Worm (Caenorhabditis elegans) whole organism, L1 larva: ENCODE results near the gene clc-4.

ENCODE experiments used
- C04F5.9 ChIP-seq: sonication (generic microtip); optimal IDR thresholded peaks from 2 replicates; lab custom pipeline; 2016; ENCODE audit warnings: missing genetic modification characterization, missing compliant biosample characterization
- C16A3.4 ChIP-seq: fragments of 150-350 bp; optimal IDR thresholded peaks from 2 replicates; lab custom pipeline; 2014; ENCODE audit warnings: missing biosample characterization, missing genetic modification characterization
- aly-2 ChIP-seq: fragments of 150-350 bp; optimal IDR thresholded peaks from 2 replicates; lab custom pipeline; 2014; ENCODE audit warnings: missing biosample characterization, missing genetic modification characterization
- ama-1 ChIP-seq: fragments of 150-350 bp; optimal IDR thresholded peaks from 2 replicates; lab custom pipeline; 2014
- ceh-8 ChIP-seq: fragments of 200-800 bp; sonication (Bioruptor generic); optimal IDR thresholded peaks from 2 replicates; lab custom pipeline; 2018; ENCODE audit warnings: mild to moderate bottlenecking, missing genetic modification characterization, moderate library complexity, missing compliant biosample characterization
- ceh-82 ChIP-seq, 3 experiments: fragments of 150-350 bp in 1 of 3; sonication (generic microtip) in 2 of 3; optimal IDR thresholded peaks; 2 replicates each; lab custom pipeline; 2014 to 2017; ENCODE audit warnings: missing biosample characterization in 3 of 3, missing genetic modification characterization in 3 of 3
- efl-3 ChIP-seq: fragments of 200-800 bp; sonication (Bioruptor generic); optimal IDR thresholded peaks from 2 replicates; lab custom pipeline; 2018; ENCODE audit warnings: mild to moderate bottlenecking, missing genetic modification characterization, missing compliant biosample characterization
- egl-13 ChIP-seq: sonication (generic microtip); optimal IDR thresholded peaks from 2 replicates; lab custom pipeline; 2016; ENCODE audit warnings: missing genotype, missing genetic modification reagents, missing genetic modification characterization, missing compliant biosample characterization
- elt-2 ChIP-seq: sonication (generic microtip); optimal IDR thresholded peaks from 2 replicates; lab custom pipeline; 2016; ENCODE audit warnings: missing genetic modification characterization, mild to moderate bottlenecking, inconsistent platforms, missing compliant biosample characterization, missing genetic modification reagents
- elt-3 ChIP-seq, 6 experiments: fragments of 150-350 bp in 1 of 6; sonication (generic microtip); optimal IDR thresholded peaks; 2 replicates each; lab custom pipeline; 2017 to 2018; ENCODE audit warnings: missing biosample characterization in 6 of 6, missing genetic modification characterization in 6 of 6, inconsistent platforms in 1 of 6
- fkh-10 ChIP-seq: sonication (generic microtip); optimal IDR thresholded peaks from 2 replicates; lab custom pipeline; 2017; ENCODE audit warnings: missing biosample characterization, missing genetic modification reagents, missing genetic modification characterization
- fkh-4 ChIP-seq: sonication (generic microtip); optimal IDR thresholded peaks from 2 replicates; lab custom pipeline; 2016; ENCODE audit warnings: missing compliant biosample characterization, missing genetic modification characterization, borderline replicate concordance
- hlh-4 ChIP-seq: sonication (generic microtip); optimal IDR thresholded peaks from 2 replicates; lab custom pipeline; 2016; ENCODE audit warnings: mild to moderate bottlenecking, missing genetic modification characterization, missing compliant biosample characterization
- hpl-2 ChIP-seq: fragments of 150-350 bp; optimal IDR thresholded peaks from 2 replicates; lab custom pipeline; 2014; ENCODE audit warnings: missing biosample characterization, missing genetic modification reagents, missing genetic modification characterization
- jun-1 ChIP-seq: fragments of 150-350 bp; optimal IDR thresholded peaks from 2 replicates; lab custom pipeline; 2014; ENCODE audit warnings: missing biosample characterization, missing genetic modification reagents, missing genetic modification characterization
- lin-14 ChIP-seq: fragments of 200-800 bp; sonication (Bioruptor generic); optimal IDR thresholded peaks from 2 replicates; lab custom pipeline; 2018; ENCODE audit warnings: mild to moderate bottlenecking, missing genetic modification characterization, moderate library complexity, missing compliant biosample characterization
- lin-35 ChIP-seq, 2 experiments: fragments of 150-350 bp; optimal IDR thresholded peaks; 2 replicates each; lab custom pipeline; 2014; ENCODE audit warnings: missing biosample characterization in 2 of 2, missing genetic modification characterization in 2 of 2, missing genetic modification reagents in 2 of 2
- lin-39 ChIP-seq: fragments of 150-350 bp; optimal IDR thresholded peaks from 2 replicates; lab custom pipeline; 2014; ENCODE audit warnings: missing biosample characterization, missing genetic modification reagents, missing genetic modification characterization
- lir-3 ChIP-seq: sonication (generic microtip); optimal IDR thresholded peaks from 2 replicates; lab custom pipeline; 2016; ENCODE audit warnings: mild to moderate bottlenecking, missing genetic modification characterization, moderate library complexity, missing compliant biosample characterization; ENCODE audit not compliant: poor library complexity
- mab-9 ChIP-seq: fragments of 200-800 bp; sonication (Bioruptor generic); IDR thresholded peaks from 2 replicates; pipeline ENCODE4 v1.3.6; 2022; ENCODE audit warnings: missing genetic modification reagents, missing genetic modification characterization, missing compliant biosample characterization
- mdl-1 ChIP-seq, 2 experiments: fragments of 150-350 bp; optimal IDR thresholded peaks; 2 replicates each; lab custom pipeline; 2014 to 2017; ENCODE audit warnings: missing biosample characterization in 2 of 2, missing genetic modification characterization in 2 of 2, inconsistent platforms in 1 of 2
- nhr-11 ChIP-seq: fragments of 150-350 bp; optimal IDR thresholded peaks from 2 replicates; lab custom pipeline; 2014; ENCODE audit warnings: missing biosample characterization, missing genetic modification characterization
- nhr-12 ChIP-seq: sonication (generic microtip); optimal IDR thresholded peaks from 2 replicates; lab custom pipeline; 2017; ENCODE audit warnings: missing biosample characterization, missing genetic modification characterization
- nhr-19 ChIP-seq: fragments of 200-800 bp; sonication (Bioruptor generic); conservative IDR thresholded peaks from 2 replicates; pipeline ENCODE4 v1.3.6; 2022; ENCODE audit warnings: missing genetic modification characterization, missing compliant biosample characterization
- nhr-20 ChIP-seq: sonication (generic microtip); optimal IDR thresholded peaks from 2 replicates; lab custom pipeline; 2016; ENCODE audit warnings: mild to moderate bottlenecking, missing genetic modification characterization, missing compliant biosample characterization
- nhr-28 ChIP-seq: fragments of 150-350 bp; optimal IDR thresholded peaks from 2 replicates; lab custom pipeline; 2014; ENCODE audit warnings: missing biosample characterization, missing genetic modification characterization
- nhr-76 ChIP-seq: sonication (generic microtip); optimal IDR thresholded peaks from 2 replicates; lab custom pipeline; 2017; ENCODE audit warnings: missing biosample characterization, missing genetic modification characterization
- nhr-77 ChIP-seq: fragments of 150-350 bp; optimal IDR thresholded peaks from 2 replicates; lab custom pipeline; 2014; ENCODE audit warnings: missing biosample characterization, missing genetic modification characterization
- nhr-85 ChIP-seq: sonication (generic microtip); peaks from one replicate; lab custom pipeline; 2016; ENCODE audit warnings: missing genetic modification characterization, inconsistent platforms, missing compliant biosample characterization
- nhr-90 ChIP-seq: sonication (generic microtip); optimal IDR thresholded peaks from 2 replicates; lab custom pipeline; 2016; ENCODE audit warnings: mild to moderate bottlenecking, missing genetic modification characterization, missing compliant biosample characterization; ENCODE audit not compliant: poor library complexity
- pax-3 ChIP-seq: fragments of 200-800 bp; sonication (Bioruptor generic); optimal IDR thresholded peaks from 2 replicates; lab custom pipeline; 2018; ENCODE audit warnings: mild to moderate bottlenecking, missing genetic modification characterization, moderate library complexity, missing compliant biosample characterization
- pqm-1 ChIP-seq: sonication (generic microtip); optimal IDR thresholded peaks from 3 replicates; lab custom pipeline; 2017; ENCODE audit warnings: missing biosample characterization, missing genetic modification characterization
- snu-23 ChIP-seq: sonication (generic microtip); optimal IDR thresholded peaks from 2 replicates; lab custom pipeline; 2016; ENCODE audit warnings: missing genetic modification characterization, missing compliant biosample characterization
- sptf-1 ChIP-seq: fragments of 150-350 bp; optimal IDR thresholded peaks from 2 replicates; lab custom pipeline; 2014; ENCODE audit warnings: missing biosample characterization, missing genetic modification characterization
- tbx-2 ChIP-seq: sonication (generic microtip); optimal IDR thresholded peaks from 2 replicates; lab custom pipeline; 2016; ENCODE audit warnings: missing genetic modification characterization, missing compliant biosample characterization
- tlp-1 ChIP-seq: fragments of 150-350 bp; optimal IDR thresholded peaks from 2 replicates; lab custom pipeline; 2014; ENCODE audit warnings: missing biosample characterization, missing genetic modification characterization
- unc-62 ChIP-seq: fragments of 150-350 bp; optimal IDR thresholded peaks from 2 replicates; lab custom pipeline; 2014; ENCODE audit warnings: missing biosample characterization, missing genetic modification reagents, missing genetic modification characterization
- unc-98 ChIP-seq: fragments of 200-800 bp; sonication (Bioruptor generic); IDR thresholded peaks from 2 replicates; pipeline ENCODE4 v1.3.6; 2022; ENCODE audit warnings: missing genetic modification characterization, missing compliant biosample characterization
- zag-1 ChIP-seq: fragments of 150-350 bp; optimal IDR thresholded peaks from 2 replicates; lab custom pipeline; 2014; ENCODE audit warnings: missing biosample characterization, missing genetic modification characterization
- zip-4 ChIP-seq: fragments of 200-800 bp; sonication (Bioruptor generic); optimal IDR thresholded peaks from 2 replicates; lab custom pipeline; 2018; ENCODE audit warnings: mild to moderate bottlenecking, missing genetic modification characterization, moderate library complexity, missing compliant biosample characterization
- ztf-4 ChIP-seq: fragments of 150-350 bp; optimal IDR thresholded peaks from 2 replicates; lab custom pipeline; 2014; ENCODE audit warnings: missing biosample characterization, missing genetic modification characterization

The clc-4 gene

DNA sequence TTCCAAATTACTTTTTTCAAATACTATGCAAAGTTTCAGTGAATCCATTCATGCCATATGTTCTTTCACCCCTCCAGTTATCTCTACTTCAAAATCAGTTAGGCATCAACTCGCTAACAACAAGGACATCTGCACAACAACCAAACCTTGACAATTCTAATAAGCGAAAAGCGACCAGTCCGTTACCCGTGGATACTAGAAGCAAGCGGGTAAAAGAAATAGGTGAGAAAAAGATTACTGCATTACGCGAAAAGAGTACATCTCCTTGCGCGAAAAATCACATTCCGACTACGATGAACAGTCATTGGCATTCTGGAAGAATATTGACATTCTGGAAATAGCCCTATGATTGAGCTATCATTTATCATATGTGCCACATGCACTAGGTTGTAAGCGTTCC lies 27.5 kb downstream of the clc-4 start (continued):
- TF ChIP-seq nhr-28 (tag; lab: Kevin White, UChicago): no peak
- no peak for TF ChIP-seq pqm-1
- TF ChIP-seq snu-23 (GFP tag; lab: Kevin White, UChicago): peak; percentile 24
- no peak for TF ChIP-seq nhr-77 (tag; lab: Kevin White, UChicago)
- TF ChIP-seq aly-2 (tag; lab: Kevin White, UChicago): no peak
- TF ChIP-seq nhr-76 (tag; lab: Kevin White, UChicago): no peak
- peak; percentile 39 for TF ChIP-seq C16A3.4
- TF ChIP-seq efl-3 (GFP tag; lab: Kevin White, UChicago): no peak
- TF ChIP-seq egl-13 (tag; lab: Kevin White, UChicago): no peak
- no peak for TF ChIP-seq lin-39 (tag; lab: Kevin White, UChicago)
- no peak for TF ChIP-seq hpl-2 (GFP tag; lab: Kevin White, UChicago)
- peak; percentile 2 for TF ChIP-seq nhr-85
- no peak for TF ChIP-seq nhr-12
- no peak for TF ChIP-seq hlh-4 (tag; lab: Kevin White, UChicago)
- TF ChIP-seq tbx-2 (tag; lab: Kevin White, UChicago): no peak
- no peak for TF ChIP-seq elt-2
- no peak for TF ChIP-seq ztf-4
- no peak for TF ChIP-seq fkh-4 (tag; lab: Kevin White, UChicago)
- peak; percentile 45 for TF ChIP-seq jun-1 (tag; lab: Kevin White, UChicago)
- no peak for TF ChIP-seq unc-62
- TF ChIP-seq C04F5.9 (tag; lab: Kevin White, UChicago): no peak
- no peak for TF ChIP-seq ceh-8 (GFP tag; lab: Kevin White, UChicago)
- TF ChIP-seq pax-3: no peak
- no peak for TF ChIP-seq mdl-1 (tag; optimal IDR thresholded peaks at IDR 0.05; lab: Kevin White, UChicago)
- TF ChIP-seq fkh-10: no peak
- no peak for TF ChIP-seq lin-35 (GFP tag; optimal IDR thresholded peaks at IDR 0.05; lab: Kevin White, UChicago)
- no peak for TF ChIP-seq tlp-1 (tag; lab: Kevin White, UChicago)
- no peak for TF ChIP-seq nhr-11 (tag; lab: Kevin White, UChicago)
- no peak for TF ChIP-seq elt-3 (tag; optimal IDR thresholded peaks at IDR 0.05; lab: Kevin White, UChicago)
- TF ChIP-seq, all 84 proteins: peak for 14

DNA sequence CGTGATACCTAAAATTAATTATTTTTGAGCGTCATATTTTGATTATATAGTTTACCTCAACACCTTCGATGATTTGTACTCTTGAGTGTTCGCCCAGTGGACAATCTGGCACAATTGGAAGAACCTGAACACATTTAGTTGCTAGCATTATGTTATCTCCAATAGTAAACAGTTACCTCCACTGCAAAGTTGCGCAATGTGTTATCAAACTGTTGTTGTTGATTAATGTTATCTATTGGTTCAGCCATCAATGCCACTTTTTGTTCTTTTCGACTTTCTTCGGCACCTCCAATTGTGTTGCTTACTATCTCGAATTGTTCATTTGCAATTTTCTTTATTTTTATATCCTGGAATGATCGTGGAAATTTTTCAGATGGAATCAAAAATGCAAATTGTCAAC lies 29.2 kb downstream of the clc-4 start:
- TF ChIP-seq pax-3 (no peak), lin-14 (GFP tag; lab: Kevin White, UChicago) (no peak), fkh-4 (tag; lab: Kevin White, UChicago) (no peak), fkh-10 (no peak), zip-4 (GFP tag; lab: Kevin White, UChicago) (no peak), nhr-20 (no peak), sptf-1 (no peak), jun-1 (tag; lab: Kevin White, UChicago) (no peak), ztf-4 (no peak), zag-1 (no peak), ama-1 (lab: Kevin White, UChicago) (no peak), nhr-90 (tag; lab: Kevin White, UChicago) (no peak), lir-3 (tag; lab: Kevin White, UChicago) (no peak), ceh-82 (tag; optimal IDR thresholded peaks at IDR 0.05; lab: Kevin White, UChicago) (no peak), mab-9 (GFP tag; lab: Robert Waterston, UW) (no peak), unc-98 (GFP tag; lab: Robert Waterston, UW) (no peak), nhr-11 (tag; lab: Kevin White, UChicago) (no peak)

DNA sequence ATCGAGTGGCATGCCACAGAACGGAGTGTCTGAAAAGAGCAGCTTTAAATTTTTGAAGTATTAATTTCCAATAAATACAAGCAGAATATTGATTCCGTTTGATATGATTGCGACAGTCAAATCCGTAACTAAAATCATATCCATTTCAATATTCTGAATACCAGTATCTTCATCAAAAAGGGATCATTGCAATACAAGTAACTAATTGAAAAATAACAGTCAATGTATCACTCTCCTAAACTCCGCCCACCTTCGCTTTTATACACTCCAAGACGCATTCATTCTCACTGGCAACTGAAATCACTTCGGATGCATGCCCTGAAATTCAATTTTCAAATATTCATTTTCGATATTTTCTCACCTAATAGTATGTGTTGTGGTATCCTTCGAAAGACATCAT lies 30.3 kb downstream of the clc-4 start, which contains the start of gene R07A4.3:
Gene R07A4.3 (plus strand): TSS at position 301 of the 400 bp plus-strand sequence.
- TF ChIP-seq ztf-4 (no peak), nhr-19 (no peak), nhr-20 (no peak)
- TF ChIP-seq, all 84 proteins: peak for 0
